Worm (Caenorhabditis elegans): ENCODE data around the gene metr-1.

metr-1 gene

DNA sequence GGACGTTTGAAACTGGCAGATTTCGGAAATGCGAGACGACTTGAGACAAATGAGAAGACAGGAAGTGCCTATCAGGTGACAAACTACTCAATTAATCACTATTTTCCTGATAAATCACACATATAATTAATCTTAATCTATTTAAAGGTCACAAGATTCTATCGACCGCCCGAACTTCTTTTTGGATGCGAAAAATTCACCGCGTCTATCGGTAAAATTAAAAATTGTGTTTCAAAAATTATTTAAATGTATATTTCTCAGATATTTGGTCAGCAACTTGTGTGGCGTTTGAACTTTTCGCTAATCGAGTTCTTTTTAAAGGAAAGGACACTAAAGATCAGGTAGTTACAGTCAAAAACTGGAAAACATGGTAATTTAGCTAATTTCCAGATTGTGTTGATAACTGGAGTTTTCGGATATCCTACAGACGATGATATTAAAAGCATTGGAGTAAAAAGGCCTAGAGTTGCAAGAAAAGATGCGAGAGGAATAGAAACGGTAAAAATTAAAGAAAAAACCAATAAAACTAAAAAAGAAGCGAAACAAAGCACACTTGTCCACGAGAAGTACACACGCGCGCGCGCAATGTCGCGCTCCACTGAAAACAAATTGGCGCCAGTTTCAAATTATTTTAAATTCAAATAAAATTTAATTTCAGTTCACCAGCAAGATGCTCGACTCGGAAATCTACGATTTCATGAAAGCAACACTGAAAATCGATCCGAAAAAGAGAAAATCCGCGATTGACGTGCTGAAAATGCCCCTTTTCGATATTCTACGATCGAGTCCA lies 22.1 kb downstream of the metr-1 start:
- TF ChIP-seq tbx-11 (GFP tag; IDR thresholded peaks at IDR 0.05): no peak
- TF ChIP-seq aly-1 (tag; optimal IDR thresholded peaks at IDR 0.05): no peak
- TF ChIP-seq F13C5.2 (tag; optimal IDR thresholded peaks at IDR 0.05): no peak
- TF ChIP-seq ama-1 (optimal IDR thresholded peaks at IDR 0.05): no peak
- TF ChIP-seq B0310.2 (tag; optimal IDR thresholded peaks at IDR 0.05): no peak
- no peak for TF ChIP-seq ets-7 (tag; optimal IDR thresholded peaks at IDR 0.05)
- TF ChIP-seq sea-1 (GFP tag; conservative IDR thresholded peaks at IDR 0.05): no peak
- TF ChIP-seq hmbx-1 (tag; optimal IDR thresholded peaks at IDR 0.05): no peak
- TF ChIP-seq hmg-4 (GFP tag; optimal IDR thresholded peaks at IDR 0.05): no peak
- TF ChIP-seq pes-1 (GFP tag; IDR thresholded peaks at IDR 0.05): no peak
- no peak for TF ChIP-seq tbx-37 (GFP tag; conservative IDR thresholded peaks at IDR 0.05)
- TF ChIP-seq ceh-13 (GFP tag; optimal IDR thresholded peaks at IDR 0.05): no peak

DNA sequence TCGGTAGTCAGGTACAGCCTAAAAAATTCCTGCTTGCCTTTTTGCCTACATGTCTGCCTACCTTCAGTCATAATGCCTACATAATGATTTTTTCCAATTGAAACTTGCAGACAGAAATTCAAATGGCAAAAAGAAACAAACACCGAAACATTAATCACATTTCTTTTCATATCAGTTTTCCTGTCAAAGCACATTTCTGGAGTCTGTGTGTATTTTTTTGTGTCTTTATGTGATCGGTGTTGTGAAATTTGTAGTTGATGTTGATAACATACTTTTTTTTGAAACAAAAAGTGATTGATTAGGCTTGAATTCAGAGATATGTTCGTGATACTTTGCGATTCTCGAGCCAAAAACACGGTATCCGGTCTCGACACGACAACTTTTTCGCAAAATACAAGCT lies 23.0 kb downstream of the metr-1 start:
- TF ChIP-seq pes-1 (GFP tag; IDR thresholded peaks at IDR 0.05): no peak
- TF ChIP-seq tbx-37 (GFP tag; conservative IDR thresholded peaks at IDR 0.05): no peak
- no peak for TF ChIP-seq aly-1 (tag; optimal IDR thresholded peaks at IDR 0.05)
- no peak for TF ChIP-seq flt-1 (GFP tag; IDR thresholded peaks at IDR 0.05)
- TF ChIP-seq tra-4 (tag; optimal IDR thresholded peaks at IDR 0.05): no peak
- TF ChIP-seq hmbx-1 (tag; optimal IDR thresholded peaks at IDR 0.05): no peak
- no peak for TF ChIP-seq hmg-4 (GFP tag; optimal IDR thresholded peaks at IDR 0.05)
- no peak for TF ChIP-seq ceh-36 (tag; optimal IDR thresholded peaks at IDR 0.05)
- TF ChIP-seq hnd-1 (tag; optimal IDR thresholded peaks at IDR 0.05): no peak
- TF ChIP-seq B0310.2 (tag; optimal IDR thresholded peaks at IDR 0.05): no peak
- no peak for TF ChIP-seq sea-1 (GFP tag; conservative IDR thresholded peaks at IDR 0.05)
- no peak for TF ChIP-seq scrt-1 (GFP tag; IDR thresholded peaks at IDR 0.05)
- no peak for TF ChIP-seq ceh-13 (GFP tag; optimal IDR thresholded peaks at IDR 0.05)
- no peak for TF ChIP-seq tbx-11 (GFP tag; IDR thresholded peaks at IDR 0.05)

DNA sequence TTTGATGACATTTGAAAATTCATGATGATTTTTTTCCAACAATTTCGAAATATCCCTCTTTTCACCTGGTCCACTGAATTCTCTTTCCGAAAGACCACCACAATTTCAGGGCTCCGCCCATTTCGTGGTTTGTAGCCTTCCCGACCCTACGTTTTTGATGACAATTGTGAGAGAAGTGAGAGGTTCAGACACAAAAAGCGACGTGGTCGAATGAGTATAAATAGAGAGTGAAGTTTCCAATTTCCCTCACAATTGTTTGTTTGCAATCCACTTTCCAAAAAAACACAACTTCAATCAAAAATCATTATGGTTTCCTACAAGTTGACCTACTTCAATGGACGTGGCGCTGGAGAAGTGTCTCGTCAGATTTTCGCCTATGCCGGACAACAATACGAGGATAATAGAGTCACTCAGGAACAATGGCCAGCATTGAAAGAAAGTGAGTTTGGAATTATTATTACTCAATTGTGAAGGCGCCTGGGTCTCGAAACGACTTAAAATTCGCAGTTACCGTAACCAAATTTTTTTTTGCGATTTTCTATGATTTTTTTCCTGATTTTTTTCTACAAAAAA lies 23.8 kb downstream of the metr-1 start, which contains the start of gene gst-5:
TSS of gene gst-5 (plus strand) at position 246 of the 573 bp plus-strand sequence.
- TF ChIP-seq F13C5.2 (tag; optimal IDR thresholded peaks at IDR 0.05) (no peak), flt-1 (GFP tag; IDR thresholded peaks at IDR 0.05) (no peak), ets-7 (tag; optimal IDR thresholded peaks at IDR 0.05) (no peak), ceh-36 (tag; optimal IDR thresholded peaks at IDR 0.05) (no peak), tra-4 (tag; optimal IDR thresholded peaks at IDR 0.05) (no peak), hmg-4 (GFP tag; optimal IDR thresholded peaks at IDR 0.05) (no peak), sea-1 (GFP tag; conservative IDR thresholded peaks at IDR 0.05) (no peak), ceh-13 (GFP tag; optimal IDR thresholded peaks at IDR 0.05) (no peak), B0310.2 (tag; optimal IDR thresholded peaks at IDR 0.05) (no peak), aly-1 (tag; optimal IDR thresholded peaks at IDR 0.05) (no peak), tbx-11 (GFP tag; IDR thresholded peaks at IDR 0.05) (no peak), ama-1 (optimal IDR thresholded peaks at IDR 0.05) (no peak)

DNA sequence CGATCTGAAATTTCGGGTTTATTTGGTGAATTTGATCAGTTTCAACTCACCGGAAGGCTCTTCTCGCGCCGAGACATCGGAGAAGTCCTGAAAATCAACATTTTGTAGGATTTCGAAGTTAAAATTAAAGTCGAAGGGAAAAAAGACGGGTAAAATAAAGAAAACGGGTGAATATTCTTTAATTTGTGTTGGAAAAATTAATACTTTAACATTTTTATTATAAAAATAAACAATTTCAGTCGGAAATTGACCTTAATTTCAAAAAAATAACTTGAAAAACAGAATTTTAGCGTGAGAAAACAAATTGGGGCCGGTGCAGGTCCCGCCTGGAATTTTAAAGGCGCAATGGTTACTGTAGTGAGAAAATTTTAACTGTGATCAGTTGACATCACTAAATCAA lies 26.7 kb downstream of the metr-1 start, which contains the start of gene nos-1:
TSS of gene nos-1 (minus strand) at position 101 of the 400 bp plus-strand sequence.
- TF ChIP-seq pes-1 (GFP tag; IDR thresholded peaks at IDR 0.05): no peak

DNA sequence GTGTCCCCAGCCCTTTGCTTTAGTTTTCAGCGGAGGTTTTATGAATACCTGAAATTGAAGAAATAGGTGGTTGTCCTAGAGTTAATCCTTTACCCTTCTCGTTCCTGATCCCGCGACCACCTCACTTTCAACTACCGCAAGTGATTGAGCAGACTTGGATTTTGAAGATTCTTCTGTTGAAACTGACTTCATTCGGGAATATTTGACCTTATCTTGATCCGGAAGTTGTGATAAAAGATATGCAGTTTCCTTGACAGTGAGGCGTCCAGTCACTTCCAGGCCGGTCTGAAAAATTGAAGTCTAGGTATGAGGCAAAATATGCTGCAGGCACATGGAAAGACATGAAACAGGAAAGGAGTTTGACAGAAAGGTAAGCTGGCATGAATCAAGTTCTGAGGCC lies 28.8 kb downstream of the metr-1 start:
- no peak for TF ChIP-seq hmg-4 (GFP tag; optimal IDR thresholded peaks at IDR 0.05)
- TF ChIP-seq tra-4 (tag; optimal IDR thresholded peaks at IDR 0.05): no peak
- no peak for TF ChIP-seq hmbx-1 (tag; optimal IDR thresholded peaks at IDR 0.05)
- no peak for TF ChIP-seq F13C5.2 (tag; optimal IDR thresholded peaks at IDR 0.05)
- TF ChIP-seq tbx-37 (GFP tag; conservative IDR thresholded peaks at IDR 0.05): no peak
- TF ChIP-seq ceh-36 (tag; optimal IDR thresholded peaks at IDR 0.05): no peak

DNA sequence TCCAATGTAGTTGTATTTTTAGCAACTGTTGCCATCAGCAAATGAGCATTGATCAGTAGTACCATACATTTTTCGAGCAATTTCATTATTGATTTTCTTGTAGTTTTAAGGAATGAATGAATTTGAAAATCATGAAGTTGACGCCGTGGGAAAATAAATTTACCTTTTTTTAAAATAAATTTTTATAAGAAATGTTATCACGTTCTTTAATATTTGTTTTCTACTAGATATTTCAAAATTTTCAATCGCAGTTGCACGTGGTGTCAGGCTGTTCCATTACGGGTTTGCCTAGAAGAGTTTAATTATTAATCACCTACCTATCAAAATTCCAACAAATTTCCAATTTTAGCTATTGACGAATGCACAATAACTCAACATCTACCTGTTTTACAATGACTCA lies 30.4 kb downstream of the metr-1 start, which contains the start of gene R03D7.8:
TSS of gene R03D7.8 (minus strand) at position 101 of the 400 bp plus-strand sequence.
- TF ChIP-seq tbx-11 (GFP tag; IDR thresholded peaks at IDR 0.05) (no peak), tbx-37 (GFP tag; conservative IDR thresholded peaks at IDR 0.05) (no peak), ceh-13 (GFP tag; optimal IDR thresholded peaks at IDR 0.05) (no peak), sea-1 (GFP tag; conservative IDR thresholded peaks at IDR 0.05) (no peak), pes-1 (GFP tag; IDR thresholded peaks at IDR 0.05) (no peak), hmbx-1 (tag; optimal IDR thresholded peaks at IDR 0.05) (no peak), aly-1 (tag; optimal IDR thresholded peaks at IDR 0.05) (no peak), ceh-36 (tag; optimal IDR thresholded peaks at IDR 0.05) (no peak), ama-1 (optimal IDR thresholded peaks at IDR 0.05) (no peak), ets-7 (tag; optimal IDR thresholded peaks at IDR 0.05) (no peak), scrt-1 (GFP tag; IDR thresholded peaks at IDR 0.05) (no peak), F13C5.2 (tag; optimal IDR thresholded peaks at IDR 0.05) (no peak), hnd-1 (tag; optimal IDR thresholded peaks at IDR 0.05) (no peak), flt-1 (GFP tag; IDR thresholded peaks at IDR 0.05) (no peak)

DNA sequence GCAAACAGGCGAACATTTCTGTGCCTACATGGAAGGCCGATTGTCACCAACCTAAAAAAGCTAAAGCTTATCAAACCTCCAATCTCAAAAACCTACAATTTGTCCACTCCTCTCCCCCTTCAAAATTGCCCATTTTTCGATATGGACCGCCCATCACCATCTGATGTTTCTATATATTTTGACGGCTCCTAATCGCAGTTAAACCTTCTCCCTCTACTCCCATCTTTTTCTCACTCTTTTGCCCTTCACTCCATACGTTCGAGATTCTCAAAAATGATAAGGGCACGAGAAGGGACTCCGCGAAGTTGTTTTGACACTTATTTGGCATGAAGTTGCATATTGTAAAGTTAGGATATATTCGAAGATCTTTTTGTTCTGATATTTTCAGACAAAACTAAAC lies 32.8 kb downstream of the metr-1 start:
- TF ChIP-seq hnd-1 (tag; optimal IDR thresholded peaks at IDR 0.05) (no peak), flt-1 (GFP tag; IDR thresholded peaks at IDR 0.05) (no peak), B0310.2 (tag; optimal IDR thresholded peaks at IDR 0.05) (no peak), tbx-37 (GFP tag; conservative IDR thresholded peaks at IDR 0.05) (no peak), aly-1 (tag; optimal IDR thresholded peaks at IDR 0.05) (no peak), tbx-11 (GFP tag; IDR thresholded peaks at IDR 0.05) (no peak), F13C5.2 (tag; optimal IDR thresholded peaks at IDR 0.05) (no peak), sea-1 (GFP tag; conservative IDR thresholded peaks at IDR 0.05) (no peak), ets-7 (tag; optimal IDR thresholded peaks at IDR 0.05) (no peak), hmbx-1 (tag; optimal IDR thresholded peaks at IDR 0.05) (no peak), scrt-1 (GFP tag; IDR thresholded peaks at IDR 0.05) (no peak), ceh-13 (GFP tag; optimal IDR thresholded peaks at IDR 0.05) (no peak), ama-1 (optimal IDR thresholded peaks at IDR 0.05) (no peak), pes-1 (GFP tag; IDR thresholded peaks at IDR 0.05) (no peak), hmg-4 (GFP tag; optimal IDR thresholded peaks at IDR 0.05) (no peak), ceh-36 (tag; optimal IDR thresholded peaks at IDR 0.05) (no peak), tra-4 (tag; optimal IDR thresholded peaks at IDR 0.05) (no peak)
